Fruit fly (Drosophila melanogaster) whole organism, embryonic: ENCODE data around the gene mthl1.

Source experiments
- Aef1 ChIP-seq: fragments of 200-800 bp; sonication (Bioruptor generic); IDR thresholded peaks from 3 replicates; pipeline ENCODE4 v1.3.6; 2022; ENCODE audit warnings: missing biosample characterization, missing genetic modification characterization
- Atf-2 ChIP-seq: fragments of 200-800 bp; sonication (Bioruptor generic); optimal IDR thresholded peaks from 2 replicates; lab custom pipeline; 2016; ENCODE audit warnings: missing biosample characterization, missing genetic modification characterization
- Bdp1 ChIP-seq: fragments of 200-800 bp; sonication (Bioruptor generic); optimal IDR thresholded peaks from 3 replicates; lab custom pipeline; 2016; ENCODE audit warnings: missing biosample characterization, missing genetic modification characterization
- CG10431 ChIP-seq: fragments of 200-800 bp; sonication (Bioruptor generic); optimal IDR thresholded peaks from 3 replicates; lab custom pipeline; 2018; ENCODE audit warnings: missing biosample characterization, mild to moderate bottlenecking, missing genetic modification characterization
- CG11398 ChIP-seq: fragments of 200-800 bp; sonication (Bioruptor generic); optimal IDR thresholded peaks from 2 replicates; lab custom pipeline; 2016; ENCODE audit warnings: missing biosample characterization, missing genetic modification characterization
- CG12236 ChIP-seq: fragments of 200-800 bp; sonication (Bioruptor generic); optimal IDR thresholded peaks from 2 replicates; lab custom pipeline; 2016; ENCODE audit warnings: missing biosample characterization, missing genetic modification characterization
- CG12744 ChIP-seq: fragments of 200-800 bp; sonication (Bioruptor generic); optimal IDR thresholded peaks from 2 replicates; lab custom pipeline; 2016; ENCODE audit warnings: missing biosample characterization, missing genetic modification characterization
- CG1529 ChIP-seq: fragments of 200-800 bp; sonication (Bioruptor generic); optimal IDR thresholded peaks from 3 replicates; lab custom pipeline; 2018; ENCODE audit warnings: missing biosample characterization, missing genetic modification characterization
- CG15601 ChIP-seq: fragments of 200-800 bp; sonication (Bioruptor generic); optimal IDR thresholded peaks from 3 replicates; lab custom pipeline; 2019; ENCODE audit warnings: missing biosample characterization, mild to moderate bottlenecking, missing genetic modification characterization, moderate library complexity
- CG16815 ChIP-seq: fragments of 200-800 bp; sonication (Bioruptor generic); optimal IDR thresholded peaks from 3 replicates; lab custom pipeline; 2017; ENCODE audit warnings: missing biosample characterization, mild to moderate bottlenecking, missing genetic modification characterization
- CG17802 ChIP-seq: fragments of 200-800 bp; sonication (Bioruptor generic); optimal IDR thresholded peaks from 2 replicates; lab custom pipeline; 2018; ENCODE audit warnings: missing biosample characterization, mild to moderate bottlenecking, missing genetic modification characterization, moderate library complexity
- CG18011 ChIP-seq: fragments of 200-800 bp; sonication (Bioruptor generic); optimal IDR thresholded peaks from 2 replicates; lab custom pipeline; 2017; ENCODE audit warnings: missing biosample characterization, missing genetic modification characterization, mild to moderate bottlenecking, moderate library complexity, missing genotype
- CG18476 ChIP-seq: fragments of 200-800 bp; sonication (Bioruptor generic); optimal IDR thresholded peaks from 2 replicates; lab custom pipeline; 2016; ENCODE audit warnings: missing biosample characterization, mild to moderate bottlenecking, missing genetic modification characterization
- CG18599 ChIP-seq: fragments of 200-800 bp; sonication (Bioruptor generic); optimal IDR thresholded peaks from 3 replicates; lab custom pipeline; 2017; ENCODE audit warnings: missing biosample characterization, missing genetic modification characterization, mild to moderate bottlenecking, moderate library complexity, missing genetic modification reagents
- CG32772 ChIP-seq: fragments of 200-800 bp; sonication (Bioruptor generic); IDR thresholded peaks from 2 replicates; pipeline ENCODE4 v1.3.6; 2022; ENCODE audit warnings: missing biosample characterization, missing genetic modification characterization
- CG3407 ChIP-seq: fragments of 200-800 bp; sonication (Bioruptor generic); optimal IDR thresholded peaks from 2 replicates; lab custom pipeline; 2018; ENCODE audit warnings: missing biosample characterization, mild to moderate bottlenecking, missing genetic modification characterization
- CG4730 ChIP-seq: fragments of 200-800 bp; sonication (Bioruptor generic); IDR thresholded peaks from 2 replicates; pipeline ENCODE4 v1.3.6; 2022; ENCODE audit warnings: missing biosample characterization, missing genetic modification characterization
- CG7357 ChIP-seq: fragments of 200-800 bp; sonication (Bioruptor generic); IDR thresholded peaks from 3 replicates; pipeline ENCODE4 v1.3.6; 2022; ENCODE audit warnings: missing biosample characterization, missing genetic modification characterization
- CG8359 ChIP-seq: fragments of 200-800 bp; sonication (Bioruptor generic); optimal IDR thresholded peaks from 2 replicates; lab custom pipeline; 2017; ENCODE audit warnings: missing biosample characterization, mild to moderate bottlenecking, missing genetic modification characterization, borderline replicate concordance
- Fer3 ChIP-seq: fragments of 200-800 bp; sonication (Bioruptor generic); optimal IDR thresholded peaks from 2 replicates; lab custom pipeline; 2018; ENCODE audit warnings: missing biosample characterization, mild to moderate bottlenecking, missing genetic modification characterization, moderate library complexity
- HLHmδ ChIP-seq: fragments of 200-800 bp; sonication (Bioruptor generic); optimal IDR thresholded peaks from 2 replicates; lab custom pipeline; 2018; ENCODE audit warnings: missing biosample characterization, mild to moderate bottlenecking, missing genetic modification characterization, moderate library complexity
- Hand ChIP-seq: fragments of 200-800 bp; sonication (Bioruptor generic); optimal IDR thresholded peaks from 2 replicates; lab custom pipeline; 2017; ENCODE audit warnings: mild to moderate bottlenecking, missing biosample characterization, missing genetic modification reagents, missing genetic modification characterization
- Nf-YA ChIP-seq: fragments of 200-800 bp; sonication (Bioruptor generic); IDR thresholded peaks from 2 replicates; pipeline ENCODE4 v1.3.6; 2022; ENCODE audit warnings: missing biosample characterization, missing genetic modification characterization
- Usf ChIP-seq: fragments of 200-800 bp; sonication (Bioruptor generic); optimal IDR thresholded peaks from 2 replicates; lab custom pipeline; 2017; ENCODE audit warnings: missing genotype, missing biosample characterization, missing genetic modification characterization
- YL-1 ChIP-seq: fragments of 200-800 bp; sonication (Bioruptor generic); optimal IDR thresholded peaks from 3 replicates; lab custom pipeline; 2017; ENCODE audit warnings: missing biosample characterization, mild to moderate bottlenecking, missing genetic modification characterization
- ab ChIP-seq: fragments of 200-800 bp; sonication (Bioruptor generic); optimal IDR thresholded peaks from 2 replicates; lab custom pipeline; 2016; ENCODE audit warnings: missing biosample characterization, missing genetic modification characterization
- al ChIP-seq: fragments of 200-800 bp; sonication (Bioruptor generic); IDR thresholded peaks from 2 replicates; pipeline ENCODE4 v1.3.6; 2022; ENCODE audit warnings: missing biosample characterization, missing genetic modification characterization
- amos ChIP-seq: fragments of 200-800 bp; sonication (Bioruptor generic); IDR thresholded peaks from 2 replicates; pipeline ENCODE4 v1.3.6; 2022; ENCODE audit warnings: missing biosample characterization, missing genetic modification characterization; ENCODE audit not compliant: partially characterized antibody
- ato ChIP-seq: fragments of 200-800 bp; sonication (Bioruptor generic); IDR thresholded peaks from 2 replicates; pipeline ENCODE4 v1.3.6; 2022; ENCODE audit warnings: missing biosample characterization, missing genetic modification characterization; ENCODE audit not compliant: partially characterized antibody
- bcd ChIP-seq: fragments of 200-800 bp; sonication (Bioruptor generic); optimal IDR thresholded peaks from 2 replicates; lab custom pipeline; 2017; ENCODE audit warnings: missing biosample characterization, mild to moderate bottlenecking, missing genetic modification characterization
- br ChIP-seq: fragments of >200 bp; optimal IDR thresholded peaks from 2 replicates; lab custom pipeline; 2017
- bsh ChIP-seq, 2 experiments: fragments of 200-800 bp; sonication (Bioruptor generic); optimal IDR thresholded peaks; 2 replicates each; lab custom pipeline; 2017 to 2018; ENCODE audit warnings: mild to moderate bottlenecking in 2 of 2, missing biosample characterization in 2 of 2, missing genetic modification characterization in 2 of 2, moderate library complexity in 1 of 2
- dm ChIP-seq: fragments of 200-800 bp; sonication (Bioruptor generic); optimal IDR thresholded peaks from 3 replicates; lab custom pipeline; 2016; ENCODE audit warnings: missing biosample characterization, missing genetic modification characterization
- hbn ChIP-seq: fragments of 200-800 bp; sonication (Bioruptor generic); IDR thresholded peaks from 2 replicates; pipeline ENCODE4 v1.3.6; 2022; ENCODE audit warnings: missing biosample characterization, missing genetic modification characterization; ENCODE audit not compliant: partially characterized antibody
- ind ChIP-seq: fragments of 200-800 bp; sonication (Bioruptor generic); optimal IDR thresholded peaks from 3 replicates; lab custom pipeline; 2016; ENCODE audit warnings: missing biosample characterization, missing genetic modification characterization
- jigr1 ChIP-seq: fragments of 200-800 bp; sonication (Bioruptor generic); IDR thresholded peaks from 3 replicates; pipeline ENCODE4 v1.3.6; 2022; ENCODE audit warnings: missing biosample characterization, missing genetic modification characterization
- ken ChIP-seq: fragments of 200-800 bp; sonication (Bioruptor generic); IDR thresholded peaks from 3 replicates; pipeline ENCODE4 v1.3.6; 2022; ENCODE audit warnings: missing biosample characterization, missing genetic modification characterization
- lilli ChIP-seq: fragments of 200-800 bp; sonication (Bioruptor generic); optimal IDR thresholded peaks from 3 replicates; lab custom pipeline; 2016; ENCODE audit warnings: missing biosample characterization, missing genetic modification characterization
- mirr ChIP-seq: fragments of 200-800 bp; sonication (Bioruptor generic); optimal IDR thresholded peaks from 3 replicates; lab custom pipeline; 2018; ENCODE audit warnings: missing biosample characterization, mild to moderate bottlenecking, missing genetic modification characterization
- odd ChIP-seq: fragments of 200-800 bp; sonication (Bioruptor generic); optimal IDR thresholded peaks from 2 replicates; lab custom pipeline; 2017; ENCODE audit warnings: missing biosample characterization, mild to moderate bottlenecking, missing genetic modification characterization
- org-1 ChIP-seq: fragments of 200-800 bp; sonication (Bioruptor generic); optimal IDR thresholded peaks from 2 replicates; lab custom pipeline; 2017; ENCODE audit warnings: missing biosample characterization, missing genetic modification characterization
- schlank ChIP-seq: fragments of 200-800 bp; sonication (Bioruptor generic); optimal IDR thresholded peaks from 2 replicates; lab custom pipeline; 2018; ENCODE audit warnings: missing biosample characterization, mild to moderate bottlenecking, missing genetic modification characterization
- scrt ChIP-seq: fragments of 200-800 bp; sonication (Bioruptor generic); optimal IDR thresholded peaks from 2 replicates; lab custom pipeline; 2018; ENCODE audit warnings: missing biosample characterization, mild to moderate bottlenecking, missing genetic modification characterization, moderate library complexity
- sens ChIP-seq: fragments of 200-800 bp; sonication (Bioruptor generic); peaks from one replicate; lab custom pipeline; 2016; ENCODE audit warnings: missing biosample characterization, missing genetic modification characterization
- sisA ChIP-seq: fragments of 200-800 bp; sonication (Bioruptor generic); IDR thresholded peaks from 2 replicates; pipeline ENCODE4 v1.3.6; 2022; ENCODE audit warnings: missing biosample characterization, missing genetic modification characterization
- sna ChIP-seq: fragments of 200-800 bp; sonication (Bioruptor generic); IDR thresholded peaks from 2 replicates; pipeline ENCODE4 v1.3.6; 2022; ENCODE audit warnings: missing biosample characterization, missing genetic modification characterization; ENCODE audit not compliant: partially characterized antibody
- so ChIP-seq: fragments of 200-800 bp; sonication (Bioruptor generic); IDR thresholded peaks from 3 replicates; pipeline ENCODE4 v1.3.6; 2022; ENCODE audit warnings: missing biosample characterization, missing genetic modification characterization
- sqz ChIP-seq: fragments of 200-800 bp; sonication (Bioruptor generic); optimal IDR thresholded peaks from 3 replicates; lab custom pipeline; 2018; ENCODE audit warnings: missing biosample characterization, mild to moderate bottlenecking, missing genetic modification characterization
- ttk ChIP-seq: fragments of 200-800 bp; sonication (Bioruptor generic); IDR thresholded peaks from 2 replicates; pipeline ENCODE4 v2.1.2; 2022; ENCODE audit warnings: missing biosample characterization, missing genetic modification characterization
- twi ChIP-seq: fragments of 200-800 bp; optimal IDR thresholded peaks from 2 replicates; lab custom pipeline; 2019; ENCODE audit warnings: missing biosample characterization, mild to moderate bottlenecking, missing genetic modification characterization, moderate library complexity

mthl1 gene

DNA sequence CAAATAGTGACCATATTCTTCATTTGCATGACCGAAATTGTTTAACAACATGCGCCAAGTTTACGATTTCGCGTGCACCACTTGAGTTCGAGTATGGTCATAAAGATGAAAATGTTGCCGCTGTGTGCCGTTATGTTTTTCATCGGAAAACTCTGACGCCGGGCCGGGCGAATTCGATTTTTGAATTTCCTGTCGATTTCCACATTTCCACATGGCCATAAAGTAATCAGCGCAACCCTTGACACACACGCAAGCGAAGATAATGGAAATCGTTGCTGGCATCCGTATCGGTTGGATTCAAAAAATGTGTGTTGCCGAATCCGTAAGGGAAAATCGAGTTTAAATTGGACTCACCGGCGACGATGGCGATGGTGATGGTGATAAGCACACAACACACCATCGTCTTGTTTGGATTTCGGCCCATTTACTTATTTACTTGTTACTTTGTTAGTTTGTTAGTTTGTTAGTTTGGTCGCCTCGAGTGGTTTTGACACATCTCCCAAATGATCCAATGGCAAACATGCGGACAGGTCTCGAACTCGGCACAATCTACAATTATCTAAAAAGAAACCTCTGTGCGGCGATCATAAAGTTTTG, 3.9 kb downstream of the mthl1 start (continued):
- TF ChIP-seq ab (GFP tag; lab: Kevin White, UChicago) (no peak), sna (GFP tag; lab: Robert Waterston, UW) (no peak), Hand (GFP tag; lab: Kevin White, UChicago) (no peak), Nf-YA (0 out of 2 replicates have a peak, but pooled peaks have one; percentile 28), dm (GFP tag; lab: Kevin White, UChicago) (no peak), CG18476 (GFP tag; lab: Kevin White, UChicago) (peak; percentile 8), CG15601 (tag; lab: Kevin White, UChicago) (peak; percentile 50), so (GFP tag; lab: Robert Waterston, UW) (0 out of 3 replicates have a peak, but pooled peaks have one; percentile 28), YL-1 (peak; percentile 1), CG11398 (GFP tag; lab: Kevin White, UChicago) (peak; percentile 65), Fer3 (tag; lab: Kevin White, UChicago) (peak; percentile 16), sens (GFP tag; lab: Kevin White, UChicago) (peak; percentile 84), mirr (peak; percentile 25), CG17802 (no peak), CG3407 (peak; percentile 76), CG1529 (GFP tag; lab: Kevin White, UChicago) (peak; percentile 52), HLHmδ (peak; percentile 65), CG4730 (no peak), al (no peak), bsh (GFP tag; optimal IDR thresholded peaks at IDR 0.05; lab: Kevin White, UChicago) (peak in 1 of 2 experiments; percentile 69), sqz (GFP tag; lab: Kevin White, UChicago) (peak; percentile 38), hbn (GFP tag; lab: Robert Waterston, UW) (no peak), Usf (GFP tag; lab: Kevin White, UChicago) (no peak), amos (GFP tag; lab: Robert Waterston, UW) (no peak), schlank (tag; lab: Kevin White, UChicago) (no peak), odd (GFP tag; lab: Kevin White, UChicago) (peak; percentile 59), br (no peak), CG7357 (no peak), CG18599 (GFP tag; lab: Kevin White, UChicago) (peak; percentile 39), Atf-2 (GFP tag; lab: Kevin White, UChicago) (no peak), ato (GFP tag; lab: Robert Waterston, UW) (no peak), jigr1 (GFP tag; lab: Robert Waterston, UW) (no peak), Aef1 (GFP tag; lab: Robert Waterston, UW) (no peak), CG16815 (peak; percentile 2), CG8359 (GFP tag; lab: Kevin White, UChicago) (peak; percentile 40), CG10431 (GFP tag; lab: Kevin White, UChicago) (peak; percentile 33), Bdp1 (peak; percentile 28), scrt (GFP tag; lab: Kevin White, UChicago) (no peak), CG18011 (GFP tag; lab: Kevin White, UChicago) (no peak), ttk (no peak), ind (GFP tag; lab: Kevin White, UChicago) (no peak), bcd (GFP tag; lab: Kevin White, UChicago) (peak; percentile 28), twi (tag; lab: Kevin White, UChicago) (peak; percentile 24), sisA (GFP tag; lab: Robert Waterston, UW) (no peak), ken (no peak), CG32772 (GFP tag; lab: Robert Waterston, UW) (no peak), lilli (GFP tag; lab: Kevin White, UChicago) (no peak), CG12744 (GFP tag; lab: Kevin White, UChicago) (no peak), org-1 (GFP tag; lab: Kevin White, UChicago) (peak; percentile 38), CG12236 (GFP tag; lab: Kevin White, UChicago) (peak; percentile 59)
